Worm (Caenorhabditis elegans) whole organism, mixed stage, embryonic: ENCODE data around the gene fbxb-90.

Source experiments
- M03D4.4 ChIP-seq: sonication (generic microtip); optimal IDR thresholded peaks from 2 replicates; lab custom pipeline; 2017; ENCODE audit warnings: mild to moderate bottlenecking, missing genetic modification characterization, missing compliant biosample characterization
- bed-3 ChIP-seq: fragments of 200-800 bp; sonication (Bioruptor generic); optimal IDR thresholded peaks from 3 replicates; lab custom pipeline; 2018; ENCODE audit warnings: mild to moderate bottlenecking, missing genetic modification characterization, moderate library complexity, missing compliant biosample characterization
- ceh-39 ChIP-seq: fragments of 150-350 bp; optimal IDR thresholded peaks from 2 replicates; lab custom pipeline; 2014; ENCODE audit warnings: missing biosample characterization, missing genetic modification characterization
- ceh-43 ChIP-seq: fragments of 200-800 bp; sonication (Bioruptor generic); optimal IDR thresholded peaks from 2 replicates; lab custom pipeline; 2018; ENCODE audit warnings: mild to moderate bottlenecking, missing genetic modification characterization, moderate library complexity, missing compliant biosample characterization
- ceh-83 ChIP-seq: fragments of 200-800 bp; sonication (Bioruptor generic); optimal IDR thresholded peaks from 2 replicates; lab custom pipeline; 2018; ENCODE audit warnings: mild to moderate bottlenecking, missing genetic modification characterization, missing compliant biosample characterization
- ces-1 ChIP-seq: fragments of 150-350 bp; optimal IDR thresholded peaks from 2 replicates; lab custom pipeline; 2014; ENCODE audit warnings: missing biosample characterization, missing genetic modification reagents, missing genetic modification characterization
- cnd-1 ChIP-seq: fragments of 200-800 bp; sonication (Bioruptor generic); optimal IDR thresholded peaks from 2 replicates; lab custom pipeline; 2018; ENCODE audit warnings: mild to moderate bottlenecking, missing genetic modification characterization, missing compliant biosample characterization
- drap-1 ChIP-seq: fragments of 200-800 bp; sonication (Bioruptor generic); optimal IDR thresholded peaks from 3 replicates; lab custom pipeline; 2018; ENCODE audit warnings: mild to moderate bottlenecking, missing genetic modification characterization, missing compliant biosample characterization
- elt-1 ChIP-seq: sonication (generic microtip); optimal IDR thresholded peaks from 2 replicates; lab custom pipeline; 2017; ENCODE audit warnings: missing genetic modification characterization, mild to moderate bottlenecking, missing compliant biosample characterization, antibody characterized with exemption, moderate library complexity, borderline replicate concordance; ENCODE audit not compliant: insufficient read depth
- elt-3 ChIP-seq: fragments of 150-350 bp; optimal IDR thresholded peaks from 2 replicates; lab custom pipeline; 2014; ENCODE audit warnings: missing biosample characterization, missing genetic modification characterization
- flh-1 ChIP-seq: fragments of 200-800 bp; sonication (Bioruptor generic); optimal IDR thresholded peaks from 2 replicates; lab custom pipeline; 2018; ENCODE audit warnings: mild to moderate bottlenecking, missing genetic modification characterization, moderate library complexity, missing compliant biosample characterization
- ham-2 ChIP-seq: fragments of 200-800 bp; sonication (Bioruptor generic); optimal IDR thresholded peaks from 2 replicates; lab custom pipeline; 2018; ENCODE audit warnings: mild to moderate bottlenecking, missing genetic modification characterization, missing compliant biosample characterization
- hlh-1 ChIP-seq: fragments of 150-350 bp; optimal IDR thresholded peaks from 2 replicates; lab custom pipeline; 2014; ENCODE audit warnings: missing biosample characterization, missing genetic modification reagents, missing genetic modification characterization
- lin-13 ChIP-seq: fragments of 150-350 bp; optimal IDR thresholded peaks from 2 replicates; lab custom pipeline; 2014; ENCODE audit warnings: missing biosample characterization, missing genetic modification characterization
- lin-32 ChIP-seq: fragments of 200-800 bp; sonication (Bioruptor generic); optimal IDR thresholded peaks from 2 replicates; lab custom pipeline; 2018; ENCODE audit warnings: mild to moderate bottlenecking, missing genetic modification characterization, missing compliant biosample characterization
- lsy-2 ChIP-seq: fragments of 150-350 bp; optimal IDR thresholded peaks from 2 replicates; lab custom pipeline; 2014; ENCODE audit warnings: missing biosample characterization, missing genetic modification characterization
- mab-5 ChIP-seq: fragments of 150-350 bp; optimal IDR thresholded peaks from 2 replicates; lab custom pipeline; 2014; ENCODE audit warnings: missing biosample characterization, missing genetic modification characterization
- mep-1 ChIP-seq: fragments of 150-350 bp; optimal IDR thresholded peaks from 2 replicates; lab custom pipeline; 2017; ENCODE audit warnings: missing biosample characterization, missing genetic modification reagents, missing genetic modification characterization, inconsistent platforms
- mls-2 ChIP-seq: sonication (generic microtip); optimal IDR thresholded peaks from 2 replicates; lab custom pipeline; 2016; ENCODE audit warnings: mild to moderate bottlenecking, missing genetic modification characterization, moderate library complexity, missing compliant biosample characterization
- nhr-12 ChIP-seq: fragments of 150-350 bp; optimal IDR thresholded peaks from 2 replicates; lab custom pipeline; 2014; ENCODE audit warnings: missing biosample characterization, missing genetic modification characterization
- nhr-2 ChIP-seq: fragments of 150-350 bp; optimal IDR thresholded peaks from 2 replicates; lab custom pipeline; 2014; ENCODE audit warnings: missing biosample characterization, missing genetic modification characterization
- nhr-237 ChIP-seq: fragments of 150-350 bp; optimal IDR thresholded peaks from 2 replicates; lab custom pipeline; 2014; ENCODE audit warnings: missing biosample characterization, missing genetic modification characterization
- nhr-28 ChIP-seq: fragments of 150-350 bp; optimal IDR thresholded peaks from 2 replicates; lab custom pipeline; 2014; ENCODE audit warnings: missing biosample characterization, missing genetic modification characterization
- nhr-76 ChIP-seq: sonication (generic microtip); optimal IDR thresholded peaks from 2 replicates; lab custom pipeline; 2017; ENCODE audit warnings: missing biosample characterization, missing genetic modification characterization
- pha-4 ChIP-seq: fragments of 150-350 bp; optimal IDR thresholded peaks from 2 replicates; lab custom pipeline; 2018; ENCODE audit warnings: missing biosample characterization, missing genetic modification reagents, missing genetic modification characterization
- sem-2 ChIP-seq: fragments of 200-800 bp; sonication (Bioruptor generic); optimal IDR thresholded peaks from 2 replicates; lab custom pipeline; 2018; ENCODE audit warnings: mild to moderate bottlenecking, missing genetic modification characterization, missing compliant biosample characterization
- snpc-4 ChIP-seq: fragments of 150-350 bp; optimal IDR thresholded peaks from 2 replicates; lab custom pipeline; 2014; ENCODE audit warnings: missing biosample characterization, missing genetic modification characterization
- sptf-1 ChIP-seq: sonication (generic microtip); optimal IDR thresholded peaks from 2 replicates; lab custom pipeline; 2017; ENCODE audit warnings: mild to moderate bottlenecking, missing genetic modification characterization, moderate library complexity, missing compliant biosample characterization
- unc-120 ChIP-seq: sonication (generic microtip); optimal IDR thresholded peaks from 2 replicates; lab custom pipeline; 2017; ENCODE audit warnings: missing genetic modification characterization, missing compliant biosample characterization; ENCODE audit not compliant: poor library complexity, severe bottlenecking
- unc-39 ChIP-seq: fragments of 150-350 bp; optimal IDR thresholded peaks from 2 replicates; lab custom pipeline; 2014; ENCODE audit warnings: missing biosample characterization, missing genetic modification characterization
- unc-62 ChIP-seq: fragments of 150-350 bp; optimal IDR thresholded peaks from 2 replicates; lab custom pipeline; 2014; ENCODE audit warnings: missing biosample characterization, missing genetic modification reagents, missing genetic modification characterization
- zip-8 ChIP-seq: fragments of 150-350 bp; optimal IDR thresholded peaks from 2 replicates; lab custom pipeline; 2014; ENCODE audit warnings: missing biosample characterization, missing genetic modification characterization
- ztf-11 ChIP-seq: fragments of 150-350 bp; optimal IDR thresholded peaks from 2 replicates; lab custom pipeline; 2014; ENCODE audit warnings: missing biosample characterization, missing genetic modification characterization

The fbxb-90 gene

DNA sequence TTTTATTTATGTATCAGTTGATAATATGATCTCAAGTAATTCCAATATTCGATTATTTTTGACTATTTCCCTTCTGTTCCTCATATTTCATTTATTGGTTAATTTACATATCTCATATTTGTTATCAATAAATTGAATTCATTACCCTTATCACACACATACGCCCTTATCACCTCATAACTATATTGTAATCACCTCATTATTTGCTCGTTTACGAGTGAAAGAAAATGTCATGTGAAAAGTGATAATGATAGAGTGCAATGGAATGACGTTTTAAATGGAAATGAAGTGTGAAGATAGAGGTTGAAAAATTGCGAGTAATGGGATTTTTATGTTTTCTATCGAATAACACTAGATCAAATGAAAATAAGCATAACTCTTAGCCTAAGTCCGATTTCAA lies 37.9 kb upstream of the fbxb-90 start:
- TF ChIP-seq lsy-2 (tag; lab: Kevin White, UChicago) = no peak
- no peak for TF ChIP-seq nhr-76 (tag; lab: Kevin White, UChicago)
- no peak for TF ChIP-seq nhr-2 (tag; lab: Kevin White, UChicago)
- TF ChIP-seq lin-32 (GFP tag; lab: Kevin White, UChicago) = no peak
- no peak for TF ChIP-seq lin-13
- no peak for TF ChIP-seq unc-120 (tag; lab: Kevin White, UChicago)
- TF ChIP-seq nhr-237 (tag; lab: Kevin White, UChicago) = no peak
- TF ChIP-seq snpc-4 = no peak
- TF ChIP-seq elt-3 (tag; lab: Kevin White, UChicago) = no peak
- TF ChIP-seq flh-1 (GFP tag; lab: Kevin White, UChicago) = no peak
- no peak for TF ChIP-seq ztf-11 (tag; lab: Kevin White, UChicago)

- TF ChIP-seq nhr-28 (tag; lab: Kevin White, UChicago) (no peak), nhr-12 (tag; lab: Kevin White, UChicago) (no peak), unc-39 (tag; lab: Kevin White, UChicago) (no peak), drap-1 (GFP tag; lab: Kevin White, UChicago) (no peak), elt-3 (tag; lab: Kevin White, UChicago) (no peak), ham-2 (no peak), bed-3 (GFP tag; lab: Kevin White, UChicago) (no peak), pha-4 (tag; lab: Kevin White, UChicago) (no peak), unc-120 (tag; lab: Kevin White, UChicago) (no peak), elt-1 (tag; lab: Kevin White, UChicago) (no peak), ces-1 (no peak)
- TF ChIP-seq, all 35 proteins: peak for 0
These were observed 37.1 kb upstream of the fbxb-90 start for ce11 chrII:3785756-3786155.

DNA sequence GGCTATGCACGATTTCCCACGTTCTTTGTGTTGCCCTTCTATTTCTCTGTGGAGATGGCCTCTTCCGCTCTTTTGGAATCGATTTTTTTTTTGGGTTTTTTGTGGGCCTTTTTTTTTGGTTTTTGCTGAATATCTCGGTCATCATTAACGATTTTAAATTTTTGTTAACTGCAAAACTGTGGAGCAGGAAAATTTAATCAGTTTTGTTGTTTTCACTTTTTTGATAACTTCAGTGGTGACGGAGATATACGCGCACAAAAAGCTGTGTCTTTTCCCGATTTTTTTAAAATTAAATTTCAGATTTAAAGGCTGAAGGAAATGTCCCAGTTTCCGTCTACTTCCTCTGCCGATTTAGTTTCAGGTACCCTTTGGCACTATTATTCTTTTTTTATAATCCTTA lies 36.6 kb upstream of the fbxb-90 start, which contains the start of gene T24E12.1:
TSS of gene T24E12.1 (plus strand) at position 301 of the 400 bp plus-strand sequence.
- no peak for TF ChIP-seq lin-32 (GFP tag; lab: Kevin White, UChicago)
- TF ChIP-seq, all 35 proteins: peak for 0

DNA sequence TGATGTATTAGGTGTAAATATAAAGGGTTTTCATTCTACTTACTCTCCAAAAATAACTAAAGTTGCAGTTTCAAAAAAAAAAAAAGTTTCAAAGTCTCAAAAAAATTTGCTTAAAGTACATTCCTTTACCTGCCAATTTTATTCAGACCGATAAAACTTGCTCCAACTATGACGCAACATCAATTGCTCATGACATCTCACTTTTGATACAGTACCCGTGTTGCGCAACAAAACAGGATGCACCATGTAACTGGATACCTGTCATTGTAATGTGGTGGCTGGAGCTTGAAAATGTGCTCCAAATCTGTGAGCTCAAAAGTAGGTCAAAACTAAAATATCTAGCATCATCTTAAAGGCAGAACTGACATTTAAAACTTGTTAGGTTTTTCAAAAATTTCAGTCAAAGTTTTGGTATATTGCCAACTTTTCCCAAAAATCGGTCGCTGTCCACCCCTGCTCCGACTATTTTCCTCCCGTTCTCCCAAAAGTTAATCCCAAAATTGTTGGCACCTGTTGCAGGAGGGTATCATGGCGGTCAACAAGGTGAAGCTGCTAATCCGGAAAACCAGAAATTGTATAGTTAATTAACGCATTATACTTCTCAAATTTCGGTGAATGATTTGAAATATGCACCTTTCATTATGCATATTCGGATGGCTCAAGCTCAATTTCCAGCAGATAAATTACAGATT lies 33.8 kb upstream of the fbxb-90 start, which contains the start of gene T24E12.2:
TSS of gene T24E12.2 (plus strand) at position 642 of the 692 bp plus-strand sequence.
- TF ChIP-seq unc-62 (GFP tag; lab: Kevin White, UChicago) (no peak), zip-8 (tag; lab: Kevin White, UChicago) (peak; percentile 99)

ce11 chrII:3781238-3781637 lies 32.6 kb upstream of the fbxb-90 start:
- TF ChIP-seq zip-8 (tag; lab: Kevin White, UChicago) = no peak
- no peak for TF ChIP-seq mab-5 (tag; lab: Kevin White, UChicago)
- TF ChIP-seq nhr-2 (tag; lab: Kevin White, UChicago) = no peak
- no peak for TF ChIP-seq mls-2 (tag; lab: Kevin White, UChicago)
- TF ChIP-seq nhr-28 (tag; lab: Kevin White, UChicago) = no peak
- TF ChIP-seq elt-1 (tag; lab: Kevin White, UChicago) = no peak
- TF ChIP-seq hlh-1 (tag; lab: Kevin White, UChicago) = no peak
- TF ChIP-seq ztf-11 (tag; lab: Kevin White, UChicago) = no peak
- no peak for TF ChIP-seq mep-1 (tag; lab: Kevin White, UChicago)

DNA sequence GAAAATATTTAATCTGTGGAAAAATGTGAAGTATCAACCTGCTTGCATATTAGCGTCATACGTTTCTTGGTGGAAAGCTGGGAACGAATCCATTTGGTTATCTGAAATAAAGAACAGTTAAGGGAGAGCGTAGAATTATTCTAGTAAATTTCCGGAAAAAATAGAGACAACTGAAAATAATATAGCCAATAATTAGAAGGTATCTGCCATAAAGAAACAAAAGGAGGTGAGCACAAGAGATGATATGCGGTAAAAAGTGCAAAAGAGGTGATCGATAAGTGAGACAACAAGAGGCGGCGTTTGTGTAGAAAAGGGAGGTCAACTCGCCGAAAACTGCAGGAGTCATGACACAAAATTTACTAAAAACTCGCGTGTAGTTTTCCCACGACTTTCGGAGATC lies 30.8 kb upstream of the fbxb-90 start, which contains the start of gene T24E12.11:
TSS of gene T24E12.11 (minus strand) at position 101 of the 400 bp plus-strand sequence.
- no peak for TF ChIP-seq flh-1 (GFP tag; lab: Kevin White, UChicago)
- no peak for TF ChIP-seq sem-2
- no peak for TF ChIP-seq elt-3 (tag; lab: Kevin White, UChicago)
- TF ChIP-seq unc-120 (tag; lab: Kevin White, UChicago) = no peak
- TF ChIP-seq ztf-11 (tag; lab: Kevin White, UChicago) = no peak
- no peak for TF ChIP-seq ceh-39 (tag; lab: Kevin White, UChicago)
- no peak for TF ChIP-seq ces-1
- TF ChIP-seq cnd-1 = no peak
- TF ChIP-seq ceh-43 (GFP tag; lab: Kevin White, UChicago) = no peak
- no peak for TF ChIP-seq zip-8 (tag; lab: Kevin White, UChicago)
- TF ChIP-seq ceh-83 (GFP tag; lab: Kevin White, UChicago) = no peak
- TF ChIP-seq sptf-1 (tag; lab: Kevin White, UChicago) = no peak
- TF ChIP-seq unc-62 (GFP tag; lab: Kevin White, UChicago) = no peak
- TF ChIP-seq nhr-28 (tag; lab: Kevin White, UChicago) = no peak
- TF ChIP-seq M03D4.4 (tag; lab: Kevin White, UChicago) = no peak
- no peak for TF ChIP-seq mab-5 (tag; lab: Kevin White, UChicago)
- no peak for TF ChIP-seq nhr-12 (tag; lab: Kevin White, UChicago)
- no peak for TF ChIP-seq lin-32 (GFP tag; lab: Kevin White, UChicago)
- no peak for TF ChIP-seq lin-13
- TF ChIP-seq hlh-1 (tag; lab: Kevin White, UChicago) = no peak
